Worm (Caenorhabditis elegans) whole organism, early embryonic: ENCODE data around the gene T10B5.4.

Experiments
- B0310.2 ChIP-seq: sonication (generic microtip); optimal IDR thresholded peaks from 2 replicates; lab custom pipeline; 2016; ENCODE audit warnings: mild to moderate bottlenecking, missing genetic modification characterization, missing compliant biosample characterization
- F13C5.2 ChIP-seq: sonication (generic microtip); optimal IDR thresholded peaks from 2 replicates; lab custom pipeline; 2017; ENCODE audit warnings: mild to moderate bottlenecking, missing genetic modification characterization, inconsistent platforms, missing compliant biosample characterization
- aly-1 ChIP-seq: sonication (generic microtip); optimal IDR thresholded peaks from 2 replicates; lab custom pipeline; 2016; ENCODE audit warnings: missing genetic modification characterization, missing compliant biosample characterization
- ama-1 ChIP-seq: fragments of 150-350 bp; optimal IDR thresholded peaks from 2 replicates; lab custom pipeline; 2014
- ceh-13 ChIP-seq: fragments of 200-800 bp; sonication (Bioruptor generic); optimal IDR thresholded peaks from 2 replicates; lab custom pipeline; 2018; ENCODE audit warnings: mild to moderate bottlenecking, missing genetic modification characterization, missing compliant biosample characterization
- ceh-36 ChIP-seq: sonication (generic microtip); optimal IDR thresholded peaks from 2 replicates; lab custom pipeline; 2016; ENCODE audit warnings: missing genetic modification characterization, inconsistent platforms, missing compliant biosample characterization
- ets-7 ChIP-seq: sonication (generic microtip); optimal IDR thresholded peaks from 2 replicates; lab custom pipeline; 2016; ENCODE audit warnings: missing genotype, missing genetic modification characterization, missing compliant biosample characterization
- flt-1 ChIP-seq: fragments of 200-800 bp; sonication (Bioruptor generic); IDR thresholded peaks from 2 replicates; pipeline ENCODE4 v1.3.6; 2022; ENCODE audit warnings: missing genetic modification characterization, missing compliant biosample characterization
- hmbx-1 ChIP-seq: sonication (generic microtip); optimal IDR thresholded peaks from 2 replicates; lab custom pipeline; 2016; ENCODE audit warnings: mild to moderate bottlenecking, missing genetic modification characterization, missing compliant biosample characterization
- hmg-4 ChIP-seq: fragments of 200-800 bp; sonication (Bioruptor generic); optimal IDR thresholded peaks from 2 replicates; lab custom pipeline; 2018; ENCODE audit warnings: mild to moderate bottlenecking, missing genetic modification characterization, missing compliant biosample characterization
- hnd-1 ChIP-seq: sonication (generic microtip); optimal IDR thresholded peaks from 2 replicates; lab custom pipeline; 2016; ENCODE audit warnings: missing genetic modification characterization, missing compliant biosample characterization
- pes-1 ChIP-seq: fragments of 200-800 bp; sonication (Bioruptor generic); IDR thresholded peaks from 2 replicates; pipeline ENCODE4 v1.3.6; 2022; ENCODE audit warnings: missing genetic modification reagents, missing genetic modification characterization, missing compliant biosample characterization
- scrt-1 ChIP-seq: fragments of 200-800 bp; sonication (Bioruptor generic); IDR thresholded peaks from 2 replicates; pipeline ENCODE4 v1.3.6; 2022; ENCODE audit warnings: missing genetic modification characterization, missing compliant biosample characterization
- sea-1 ChIP-seq: fragments of 200-800 bp; sonication (Bioruptor generic); conservative IDR thresholded peaks from 2 replicates; pipeline ENCODE4 v1.3.6; 2022; ENCODE audit warnings: missing genetic modification characterization, missing compliant biosample characterization
- tbx-11 ChIP-seq: fragments of 200-800 bp; sonication (Bioruptor generic); IDR thresholded peaks from 2 replicates; pipeline ENCODE4 v1.3.6; 2022; ENCODE audit warnings: missing genetic modification characterization, missing compliant biosample characterization
- tbx-37 ChIP-seq: fragments of 200-800 bp; sonication (Bioruptor generic); conservative IDR thresholded peaks from 2 replicates; pipeline ENCODE4 v1.3.6; 2022; ENCODE audit warnings: missing genetic modification reagents, missing genetic modification characterization, missing compliant biosample characterization
- tra-4 ChIP-seq: sonication (generic microtip); optimal IDR thresholded peaks from 2 replicates; lab custom pipeline; 2017; ENCODE audit warnings: missing genetic modification characterization, missing compliant biosample characterization

Gene T10B5.4

DNA sequence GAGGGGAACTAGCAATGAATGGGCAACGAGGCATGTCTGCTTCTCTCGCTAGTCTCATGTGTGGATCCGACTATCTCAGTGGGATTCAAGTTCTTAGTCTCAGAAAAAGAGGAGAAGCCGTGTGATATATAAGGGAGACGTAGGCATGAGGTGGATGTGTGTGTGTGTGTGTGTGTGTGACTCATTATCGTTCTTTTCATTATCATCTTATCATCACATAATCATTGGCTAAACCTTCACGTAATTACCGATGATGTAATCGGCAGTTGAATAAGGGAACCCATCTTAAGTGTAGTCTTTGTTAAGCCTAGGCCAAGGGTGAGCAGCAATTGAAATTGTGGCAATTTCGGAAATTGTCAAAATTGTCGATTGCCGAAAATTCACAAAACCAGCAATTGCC is 41.6 kb downstream of the T10B5.4 start, which contains the start of gene Y32G9B.1:
Gene Y32G9B.1, minus strand, starts transcription at position 101 of the 400 bp plus-strand sequence.
- TF ChIP-seq hmg-4 (GFP tag; lab: Kevin White, UChicago) (no peak), ama-1 (no peak), aly-1 (tag; lab: Kevin White, UChicago) (no peak), tbx-11 (GFP tag; lab: Robert Waterston, UW) (no peak), flt-1 (GFP tag; lab: Robert Waterston, UW) (no peak), sea-1 (GFP tag; lab: Robert Waterston, UW) (no peak), pes-1 (GFP tag; lab: Robert Waterston, UW) (no peak), F13C5.2 (tag; lab: Kevin White, UChicago) (no peak), ceh-36 (no peak), tra-4 (tag; lab: Kevin White, UChicago) (no peak), B0310.2 (no peak), hmbx-1 (tag; lab: Kevin White, UChicago) (no peak), ets-7 (tag; lab: Kevin White, UChicago) (no peak), tbx-37 (GFP tag; lab: Robert Waterston, UW) (no peak), hnd-1 (tag; lab: Kevin White, UChicago) (no peak), ceh-13 (GFP tag; lab: Kevin White, UChicago) (no peak), scrt-1 (GFP tag; lab: Robert Waterston, UW) (no peak)

DNA sequence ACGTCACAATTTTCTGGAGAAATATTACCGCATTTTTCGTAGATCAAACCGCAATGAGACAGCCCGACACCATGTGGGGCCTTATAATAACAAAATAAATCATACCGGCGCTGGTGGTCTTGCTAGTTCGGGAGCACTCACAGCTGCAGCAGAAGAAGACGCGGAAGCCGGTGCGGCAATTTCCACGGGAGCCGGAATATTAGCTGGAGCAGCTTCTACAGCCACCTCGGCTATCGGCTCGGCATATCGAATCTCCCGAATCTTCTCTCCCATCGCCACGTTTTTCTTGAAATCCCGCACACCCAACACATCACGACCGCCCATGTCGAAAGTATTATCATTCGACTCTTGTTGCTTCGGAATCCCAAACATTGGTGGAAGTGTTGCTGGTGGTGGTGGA is 47.1 kb downstream of the T10B5.4 start:
- TF ChIP-seq tra-4 (tag; lab: Kevin White, UChicago), result no peak
- no peak for TF ChIP-seq aly-1 (tag; lab: Kevin White, UChicago)
- TF ChIP-seq pes-1 (GFP tag; lab: Robert Waterston, UW), result no peak
- TF ChIP-seq B0310.2, result no peak
- no peak for TF ChIP-seq scrt-1 (GFP tag; lab: Robert Waterston, UW)
- no peak for TF ChIP-seq flt-1 (GFP tag; lab: Robert Waterston, UW)
- no peak for TF ChIP-seq ets-7 (tag; lab: Kevin White, UChicago)
- TF ChIP-seq ceh-36, result no peak
- no peak for TF ChIP-seq tbx-11 (GFP tag; lab: Robert Waterston, UW)
- no peak for TF ChIP-seq hmbx-1 (tag; lab: Kevin White, UChicago)
- no peak for TF ChIP-seq F13C5.2 (tag; lab: Kevin White, UChicago)
- no peak for TF ChIP-seq ama-1
- no peak for TF ChIP-seq sea-1 (GFP tag; lab: Robert Waterston, UW)
- TF ChIP-seq hmg-4 (GFP tag; lab: Kevin White, UChicago), result no peak
- no peak for TF ChIP-seq tbx-37 (GFP tag; lab: Robert Waterston, UW)
- no peak for TF ChIP-seq hnd-1 (tag; lab: Kevin White, UChicago)
- no peak for TF ChIP-seq ceh-13 (GFP tag; lab: Kevin White, UChicago)

ce11 chrV:1821287-1821686 is 50.3 kb downstream of the T10B5.4 start, which contains the start of the genes gly-7 and mrpl-39:
TSS of gene gly-7 (minus strand) at chrV:1821323.
TSS of gene mrpl-39 (plus strand) at chrV:1821579.
- TF ChIP-seq F13C5.2 (tag; lab: Kevin White, UChicago), result peak; percentile 61
- no peak for TF ChIP-seq ceh-13 (GFP tag; lab: Kevin White, UChicago)
- peak; percentile 56 for TF ChIP-seq tbx-37 (GFP tag; lab: Robert Waterston, UW)
- TF ChIP-seq scrt-1 (GFP tag; lab: Robert Waterston, UW), result 0 out of 2 replicates have a peak, but pooled peaks have one; percentile 68
- peak; percentile 60; the same call in 1 of the 2 replicates for TF ChIP-seq flt-1 (GFP tag; lab: Robert Waterston, UW)
- TF ChIP-seq ets-7 (tag; lab: Kevin White, UChicago), result no peak
- no peak for TF ChIP-seq aly-1 (tag; lab: Kevin White, UChicago)
- TF ChIP-seq ceh-36, result peak; percentile 10
- peak; percentile 70 for TF ChIP-seq pes-1 (GFP tag; lab: Robert Waterston, UW)
- peak; percentile 46; the same call in 1 of the 2 replicates for TF ChIP-seq tbx-11 (GFP tag; lab: Robert Waterston, UW)
- TF ChIP-seq ama-1, result no peak

ce11 chrV:1820749-1821148 is 50.9 kb downstream of the T10B5.4 start:
- no peak for TF ChIP-seq B0310.2
- TF ChIP-seq hmbx-1 (tag; lab: Kevin White, UChicago), result no peak
- TF ChIP-seq ceh-13 (GFP tag; lab: Kevin White, UChicago), result no peak
- no peak for TF ChIP-seq hmg-4 (GFP tag; lab: Kevin White, UChicago)
- TF ChIP-seq tra-4 (tag; lab: Kevin White, UChicago), result no peak
- TF ChIP-seq aly-1 (tag; lab: Kevin White, UChicago), result no peak
- TF ChIP-seq ceh-36, result no peak
- TF ChIP-seq flt-1 (GFP tag; lab: Robert Waterston, UW), result no peak
- no peak for TF ChIP-seq ets-7 (tag; lab: Kevin White, UChicago)
- no peak for TF ChIP-seq scrt-1 (GFP tag; lab: Robert Waterston, UW)
- no peak for TF ChIP-seq F13C5.2 (tag; lab: Kevin White, UChicago)
